Worm (Caenorhabditis elegans): ENCODE measurements around the gene R10E12.2.

R10E12.2 gene

ce11 chrIII:9988352-9988751 is 14.7 kb upstream of the R10E12.2 start, which contains the start of gene C05B5.1:
Gene C05B5.1, minus strand, starts transcription at chrIII:9988452.
- no peak for TF ChIP-seq him-1 (tag; optimal IDR thresholded peaks at IDR 0.05)
- no peak for TF ChIP-seq W03F9.2 (tag; optimal IDR thresholded peaks at IDR 0.05)
- TF ChIP-seq dao-5 (tag; optimal IDR thresholded peaks at IDR 0.05): no peak

- TF ChIP-seq dao-5 (tag; optimal IDR thresholded peaks at IDR 0.05) (no peak), W03F9.2 (tag; optimal IDR thresholded peaks at IDR 0.05) (no peak), him-1 (tag; optimal IDR thresholded peaks at IDR 0.05) (no peak)
Measured at ce11 chrIII:9986827-9987429, 13.3 kb upstream of the R10E12.2 start, which contains the start of gene C05B5.12. Gene C05B5.12, plus strand, starts transcription at chrIII:9987379.

ce11 chrIII:9985542-9985941 is 11.9 kb upstream of the R10E12.2 start:
- TF ChIP-seq W03F9.2 (tag; optimal IDR thresholded peaks at IDR 0.05) (no peak), dao-5 (tag; optimal IDR thresholded peaks at IDR 0.05) (no peak), him-1 (tag; optimal IDR thresholded peaks at IDR 0.05) (no peak)

ce11 chrIII:9984604-9985003 is 10.9 kb upstream of the R10E12.2 start:
- TF ChIP-seq dao-5 (tag; optimal IDR thresholded peaks at IDR 0.05) (no peak), W03F9.2 (tag; optimal IDR thresholded peaks at IDR 0.05) (no peak), him-1 (tag; optimal IDR thresholded peaks at IDR 0.05) (no peak)

ce11 chrIII:9982119-9982642 is 8.5 kb upstream of the R10E12.2 start:
- TF ChIP-seq W03F9.2 (tag; optimal IDR thresholded peaks at IDR 0.05) (no peak), him-1 (tag; optimal IDR thresholded peaks at IDR 0.05) (no peak), dao-5 (tag; optimal IDR thresholded peaks at IDR 0.05) (no peak)

ce11 chrIII:9972192-9972811 is 1.4 kb downstream of the R10E12.2 start:
- TF ChIP-seq W03F9.2 (tag; optimal IDR thresholded peaks at IDR 0.05) (no peak), him-1 (tag; optimal IDR thresholded peaks at IDR 0.05) (no peak), dao-5 (tag; optimal IDR thresholded peaks at IDR 0.05) (no peak)

ce11 chrIII:9969371-9969770 is 4.3 kb downstream of the R10E12.2 start:
- TF ChIP-seq dao-5 (tag; optimal IDR thresholded peaks at IDR 0.05): no peak
- TF ChIP-seq W03F9.2 (tag; optimal IDR thresholded peaks at IDR 0.05): no peak
- TF ChIP-seq him-1 (tag; optimal IDR thresholded peaks at IDR 0.05): no peak

- TF ChIP-seq him-1 (tag; optimal IDR thresholded peaks at IDR 0.05): no peak
- TF ChIP-seq W03F9.2 (tag; optimal IDR thresholded peaks at IDR 0.05): no peak
- TF ChIP-seq dao-5 (tag; optimal IDR thresholded peaks at IDR 0.05): no peak
Measured at ce11 chrIII:9965444-9965843, 8.2 kb downstream of the R10E12.2 start.

- TF ChIP-seq W03F9.2 (tag; optimal IDR thresholded peaks at IDR 0.05) (no peak), dao-5 (tag; optimal IDR thresholded peaks at IDR 0.05) (no peak), him-1 (tag; optimal IDR thresholded peaks at IDR 0.05) (no peak)
Measured at ce11 chrIII:9964416-9964815, 9.2 kb downstream of the R10E12.2 start.

- no peak for TF ChIP-seq him-1 (tag; optimal IDR thresholded peaks at IDR 0.05)
- no peak for TF ChIP-seq dao-5 (tag; optimal IDR thresholded peaks at IDR 0.05)
- TF ChIP-seq W03F9.2 (tag; optimal IDR thresholded peaks at IDR 0.05): no peak
Measured at ce11 chrIII:9963447-9963846, 10.2 kb downstream of the R10E12.2 start.

ce11 chrIII:9956665-9957401 is 16.8 kb downstream of the R10E12.2 start, which contains the start of gene alx-1:
Gene alx-1, plus strand, starts transcription at chrIII:9957351.
- peak; percentile 19 for TF ChIP-seq W03F9.2 (tag; optimal IDR thresholded peaks at IDR 0.05)
- TF ChIP-seq him-1 (tag; optimal IDR thresholded peaks at IDR 0.05): no peak

ce11 chrIII:9956123-9956522 is 17.5 kb downstream of the R10E12.2 start, which contains the start of gene mog-1:
Gene mog-1, minus strand, starts transcription at chrIII:9956215.
- TF ChIP-seq dao-5 (tag; optimal IDR thresholded peaks at IDR 0.05): no peak
- peak; percentile 24 for TF ChIP-seq W03F9.2 (tag; optimal IDR thresholded peaks at IDR 0.05)
- no peak for TF ChIP-seq him-1 (tag; optimal IDR thresholded peaks at IDR 0.05)

ce11 chrIII:9951864-9952263 is 21.8 kb downstream of the R10E12.2 start, which contains the start of gene K03H1.11:
Gene K03H1.11, minus strand, starts transcription at chrIII:9951964.
- TF ChIP-seq dao-5 (tag; optimal IDR thresholded peaks at IDR 0.05) (no peak), him-1 (tag; optimal IDR thresholded peaks at IDR 0.05) (no peak), W03F9.2 (tag; optimal IDR thresholded peaks at IDR 0.05) (no peak)

ce11 chrIII:9950244-9950643 is 23.4 kb downstream of the R10E12.2 start, which contains the start of gene K03H1.13:
Gene K03H1.13, minus strand, starts transcription at chrIII:9950344.
- TF ChIP-seq dao-5 (tag; optimal IDR thresholded peaks at IDR 0.05): no peak
- no peak for TF ChIP-seq him-1 (tag; optimal IDR thresholded peaks at IDR 0.05)
